Fruit fly (Drosophila melanogaster) S2 (cell line): ENCODE results near the gene CG32447.

Experiments
- CG8478 ChIP-seq: fragments of >200 bp; optimal IDR thresholded peaks from 2 replicates; lab custom pipeline; 2018
- CTCF ChIP-seq, 2 experiments: fragments of >200 bp; optimal IDR thresholded peaks; 2 replicates each; lab custom pipeline; 2018

DNA sequence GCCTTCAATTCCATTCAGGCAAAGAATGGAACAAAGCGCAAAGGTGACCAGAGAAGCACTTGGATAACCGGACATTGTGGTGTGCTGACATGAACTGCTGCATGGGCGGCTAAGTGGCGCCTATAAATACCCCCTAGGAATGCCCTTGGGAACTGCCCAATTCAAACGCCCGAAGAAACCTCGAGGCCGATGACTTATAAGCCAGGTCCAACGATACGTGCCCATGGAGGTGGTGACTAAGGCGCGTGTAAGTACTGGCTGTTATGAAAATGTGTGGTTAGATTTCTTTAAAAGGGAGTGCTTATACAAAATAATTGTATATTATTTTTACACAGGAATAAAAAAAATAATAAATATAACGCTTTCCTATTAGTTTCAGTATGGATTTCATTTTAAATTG, 24.2 kb upstream of the CG32447 start, which contains the start of gene CG14570:
- TF ChIP-seq CG8478, result no peak
- no peak for TF ChIP-seq CTCF (optimal IDR thresholded peaks at IDR 0.05; lab: Kevin White, UChicago)
